Worm (Caenorhabditis elegans) whole organism, late embryonic: ENCODE measurements around the gene Y7A5A.2.

Experiments used
- ceh-14 ChIP-seq: sonication (generic microtip); optimal IDR thresholded peaks from 2 replicates; lab custom pipeline; 2016; ENCODE audit warnings: missing genotype, missing genetic modification characterization, missing compliant biosample characterization
- ceh-6 ChIP-seq: fragments of 200-800 bp; sonication (Bioruptor generic); optimal IDR thresholded peaks from 2 replicates; lab custom pipeline; 2018; ENCODE audit warnings: mild to moderate bottlenecking, missing genetic modification characterization, missing compliant biosample characterization
- fkh-6 ChIP-seq: sonication (generic microtip); optimal IDR thresholded peaks from 2 replicates; lab custom pipeline; 2016; ENCODE audit warnings: missing genetic modification characterization, missing compliant biosample characterization
- hlh-30 ChIP-seq: sonication (generic microtip); optimal IDR thresholded peaks from 2 replicates; lab custom pipeline; 2017; ENCODE audit warnings: antibody characterized with exemption, missing genetic modification characterization, missing compliant biosample characterization; ENCODE audit not compliant: insufficient read depth
- hlh-6 ChIP-seq: sonication (generic microtip); optimal IDR thresholded peaks from 2 replicates; lab custom pipeline; 2016; ENCODE audit warnings: missing genotype, missing genetic modification characterization, missing compliant biosample characterization
- npax-4 ChIP-seq: sonication (generic microtip); optimal IDR thresholded peaks from 2 replicates; lab custom pipeline; 2016; ENCODE audit warnings: missing genetic modification characterization, missing compliant biosample characterization
- pat-9 ChIP-seq: fragments of 200-800 bp; sonication (Bioruptor generic); optimal IDR thresholded peaks from 2 replicates; lab custom pipeline; 2018; ENCODE audit warnings: mild to moderate bottlenecking, missing genetic modification characterization, moderate library complexity, missing compliant biosample characterization
- pha-4 ChIP-seq: fragments of 150-350 bp; optimal IDR thresholded peaks from 2 replicates; lab custom pipeline; 2018; ENCODE audit warnings: missing biosample characterization, missing genetic modification reagents, missing genetic modification characterization
- rnt-1 ChIP-seq: sonication (generic microtip); optimal IDR thresholded peaks from 2 replicates; lab custom pipeline; 2016; ENCODE audit warnings: missing genetic modification characterization, missing compliant biosample characterization

DNA sequence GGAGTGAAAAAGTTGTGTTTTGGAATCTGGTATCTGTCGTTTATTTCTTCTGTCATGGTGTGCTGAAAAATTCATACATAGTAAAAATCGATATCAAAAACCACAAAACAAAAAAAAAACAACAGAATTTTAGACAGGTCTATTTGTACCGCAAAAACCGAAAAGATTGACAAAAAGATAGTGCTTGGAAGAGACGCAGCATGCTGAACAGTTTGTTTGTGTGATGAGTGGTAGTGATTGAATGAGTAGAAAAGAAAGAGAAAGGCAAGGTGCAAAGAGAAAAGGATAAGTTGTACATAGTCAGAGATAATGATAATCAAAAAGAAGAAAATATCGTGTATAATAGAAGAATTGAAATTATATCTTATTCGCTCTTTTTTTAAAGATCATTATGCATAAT is at the start of gene Y7A5A.2:
- no peak for TF ChIP-seq ceh-6 (GFP tag; lab: Kevin White, UChicago)
- no peak for TF ChIP-seq npax-4 (tag; lab: Kevin White, UChicago)
- no peak for TF ChIP-seq fkh-6
- no peak for TF ChIP-seq hlh-6 (tag; lab: Kevin White, UChicago)
- TF ChIP-seq pat-9: no peak
- TF ChIP-seq rnt-1 (tag; lab: Kevin White, UChicago): no peak
- no peak for TF ChIP-seq pha-4
- TF ChIP-seq hlh-30 (tag; lab: Kevin White, UChicago): no peak
- TF ChIP-seq ceh-14 (tag; lab: Kevin White, UChicago): no peak
